Fruit fly (Drosophila melanogaster) ovary, adult (tissue): Measurements from ENCODE around the gene CG14932.

Experiments used
- CG17801 ChIP-seq: fragments of 200-800 bp; optimal IDR thresholded peaks from 2 replicates; lab custom pipeline; 2019; ENCODE audit warnings: missing biosample characterization, mild to moderate bottlenecking, missing genetic modification characterization, moderate library complexity; ENCODE audit not compliant: partially characterized antibody

Gene CG14932

DNA sequence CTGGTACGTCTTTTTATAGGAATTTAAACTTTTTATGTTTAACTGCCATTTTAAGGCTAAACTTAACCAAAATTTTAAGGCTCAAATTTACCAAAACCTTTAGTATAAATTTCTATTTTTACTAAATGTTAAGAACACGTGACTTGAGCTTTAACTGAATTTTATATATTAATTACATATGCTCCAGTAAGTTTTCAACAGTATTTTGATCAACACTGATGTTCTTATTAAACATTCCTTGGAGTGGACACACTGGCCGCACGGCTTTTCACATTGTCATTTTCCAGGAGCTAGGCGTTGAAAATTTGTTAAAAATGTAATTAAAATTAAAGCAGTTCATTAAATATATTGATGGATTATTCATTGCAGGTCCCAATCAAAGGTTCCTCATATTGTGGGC lies at the start of gene CG14932:
CG14932 (plus strand) TSS at position 230 of the 400 bp plus-strand sequence.
- no peak for TF ChIP-seq CG17801 (GFP tag; lab: Kevin White, UChicago)

- TF ChIP-seq CG17801 (GFP tag; lab: Kevin White, UChicago): no peak
Observed at dm6 chr2L:11740595-11740994, 49.1 kb upstream of the CG14932 start.

- no peak for TF ChIP-seq CG17801 (GFP tag; lab: Kevin White, UChicago)
Observed at dm6 chr2L:11753455-11753854, 36.3 kb upstream of the CG14932 start, which contains the start of gene CG42470. TSS of gene CG42470 (minus strand) at chr2L:11753555.

- no peak for TF ChIP-seq CG17801 (GFP tag; lab: Kevin White, UChicago)
Observed at dm6 chr2L:11753922-11754321, 35.8 kb upstream of the CG14932 start, which contains the start of gene CG42471. TSS of gene CG42471 (minus strand) at chr2L:11754022.

DNA sequence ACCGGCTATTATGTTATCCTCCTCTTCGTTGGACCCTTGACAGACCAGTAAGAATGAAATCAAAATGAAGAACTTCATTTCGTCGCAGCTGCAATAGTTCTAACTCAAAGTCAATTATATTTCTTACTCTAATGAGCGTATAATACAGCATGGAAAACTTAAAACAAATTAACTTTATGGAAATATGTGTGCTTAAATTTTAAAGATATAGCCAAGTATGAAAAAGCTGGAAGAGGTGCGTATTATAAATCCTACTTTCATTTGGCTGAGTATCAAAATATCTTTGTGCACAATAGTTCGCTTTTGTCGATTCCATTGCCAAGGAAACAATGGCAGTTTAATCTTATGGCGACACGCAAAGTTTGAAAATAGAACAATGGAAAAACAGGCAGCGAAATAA lies 35.3 kb upstream of the CG14932 start, which contains the start of gene Sfp33A1:
Sfp33A1 (minus strand) TSS at position 101 of the 400 bp plus-strand sequence.
- no peak for TF ChIP-seq CG17801 (GFP tag; lab: Kevin White, UChicago)

- TF ChIP-seq CG17801 (GFP tag; lab: Kevin White, UChicago): no peak
Observed at dm6 chr2L:11788034-11788433, 1.7 kb upstream of the CG14932 start, which contains the start of gene CG14931. TSS of gene CG14931 (plus strand) at chr2L:11788334.

DNA sequence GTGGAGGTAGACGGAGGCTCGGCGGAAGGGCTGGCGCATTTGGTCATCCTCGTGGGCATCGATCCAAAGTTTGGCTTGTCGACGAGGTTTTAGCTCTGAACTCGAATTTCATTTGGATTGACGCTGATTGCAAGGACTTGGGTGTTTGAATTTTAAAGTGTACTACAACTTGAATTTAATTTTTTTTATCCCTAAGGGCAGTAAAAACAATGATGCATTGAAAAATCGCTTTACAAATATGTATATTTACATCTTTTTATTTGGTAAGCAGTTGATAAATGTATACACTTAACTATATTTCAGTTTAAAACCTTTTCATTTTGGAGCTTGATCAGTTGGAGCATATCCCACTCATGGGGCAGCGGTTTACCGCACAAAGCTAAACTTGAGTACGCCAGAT lies 2.5 kb downstream of the CG14932 start, which contains the start of gene Tsp33B:
Tsp33B (minus strand) TSS at position 101 of the 400 bp plus-strand sequence.
- TF ChIP-seq CG17801 (GFP tag; lab: Kevin White, UChicago): no peak

- no peak for TF ChIP-seq CG17801 (GFP tag; lab: Kevin White, UChicago)
Observed at dm6 chr2L:11793986-11794385, 4.3 kb downstream of the CG14932 start, which contains the start of gene CG14937. TSS of gene CG14937 (minus strand) at chr2L:11794086.

DNA sequence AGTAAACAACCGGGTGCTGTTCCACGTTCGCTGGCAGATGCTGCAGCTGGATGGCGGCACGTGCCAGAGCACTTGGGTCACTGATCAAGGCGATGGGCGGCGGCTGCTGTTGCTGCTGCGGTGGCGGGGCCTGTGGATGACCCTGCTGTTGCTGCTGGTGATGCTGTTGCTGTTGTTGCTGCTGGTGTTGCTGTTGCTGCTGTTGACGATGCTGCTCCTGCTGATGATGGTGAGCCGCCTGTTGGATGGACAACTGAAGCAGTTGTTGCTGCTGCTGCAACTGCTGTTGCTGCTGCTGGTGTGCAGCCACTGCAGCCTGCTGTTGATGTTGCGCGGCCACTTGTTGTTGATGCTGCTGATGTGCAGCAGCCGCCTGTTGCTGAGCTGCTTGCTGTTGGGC lies 7.4 kb downstream of the CG14932 start:
- TF ChIP-seq CG17801 (GFP tag; lab: Kevin White, UChicago): no peak

DNA sequence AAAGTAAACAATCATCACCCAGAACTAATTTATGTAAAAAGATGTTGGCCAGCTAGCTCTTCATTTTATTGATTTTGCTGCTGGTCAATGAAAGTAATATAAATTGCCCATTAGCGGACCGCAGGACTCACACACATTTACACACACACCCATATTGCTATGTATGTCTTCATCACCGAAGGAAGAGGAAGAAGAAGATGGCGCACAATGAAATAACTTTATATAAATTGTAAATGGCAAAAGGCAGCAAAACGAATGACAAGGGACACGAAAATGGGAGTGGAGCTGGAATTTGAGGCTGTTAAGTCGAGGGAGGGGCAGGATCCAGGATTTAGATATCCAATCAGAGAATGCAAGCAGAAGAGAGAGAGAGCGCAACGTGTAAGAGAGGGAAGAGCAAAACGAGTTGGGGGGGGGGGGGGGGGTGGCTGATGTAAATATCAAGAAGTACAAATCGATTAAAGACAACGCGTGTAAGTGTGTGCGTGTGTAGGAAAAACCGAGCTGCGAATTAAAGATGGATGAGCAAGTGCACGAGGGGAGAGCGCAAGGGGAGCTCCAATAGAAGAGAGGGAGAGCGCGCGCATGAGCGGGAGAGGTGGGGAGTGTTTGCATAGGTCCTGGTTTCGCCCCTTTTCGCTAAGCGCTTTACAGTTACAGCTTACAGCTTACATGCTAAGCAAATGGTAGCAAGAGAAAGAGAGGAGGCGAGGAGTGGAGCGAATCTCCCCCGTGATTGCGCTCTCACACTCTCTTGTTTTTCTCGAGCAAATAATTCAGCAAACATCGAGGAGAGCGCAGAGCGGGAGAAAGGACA lies 14.7 kb downstream of the CG14932 start:
- no peak for TF ChIP-seq CG17801 (GFP tag; lab: Kevin White, UChicago)

DNA sequence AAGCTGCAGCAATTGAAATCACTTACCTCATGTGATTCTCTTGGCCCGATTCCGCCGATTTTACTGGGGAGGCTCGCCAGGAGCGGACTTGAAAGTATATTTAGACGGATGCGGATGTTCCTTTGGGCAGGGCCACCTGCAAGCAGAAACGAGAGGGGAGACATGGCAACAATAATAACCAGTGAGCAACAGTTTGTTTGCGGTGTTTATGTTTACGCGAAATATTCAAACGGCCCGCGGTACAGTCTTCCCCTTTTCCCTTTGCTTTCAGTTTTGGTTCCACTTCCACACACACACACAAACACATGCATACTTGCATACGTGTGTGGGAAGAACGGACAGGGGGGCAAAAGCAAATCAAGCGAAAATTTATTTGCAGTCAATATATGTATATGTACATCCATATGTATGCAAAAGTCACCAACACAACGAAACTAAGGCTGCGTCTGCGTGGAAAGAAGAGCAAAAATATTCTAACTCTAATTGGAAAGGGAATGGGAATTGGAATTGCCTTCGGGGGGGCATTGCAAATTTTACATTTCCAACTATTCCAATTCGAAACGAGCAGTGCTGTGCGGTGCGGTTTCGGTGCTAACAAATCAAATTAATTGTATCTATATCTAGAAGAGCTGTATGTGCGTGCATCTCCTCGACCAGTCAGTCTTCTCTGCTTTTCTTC lies 16.4 kb downstream of the CG14932 start:
- no peak for TF ChIP-seq CG17801 (GFP tag; lab: Kevin White, UChicago)

DNA sequence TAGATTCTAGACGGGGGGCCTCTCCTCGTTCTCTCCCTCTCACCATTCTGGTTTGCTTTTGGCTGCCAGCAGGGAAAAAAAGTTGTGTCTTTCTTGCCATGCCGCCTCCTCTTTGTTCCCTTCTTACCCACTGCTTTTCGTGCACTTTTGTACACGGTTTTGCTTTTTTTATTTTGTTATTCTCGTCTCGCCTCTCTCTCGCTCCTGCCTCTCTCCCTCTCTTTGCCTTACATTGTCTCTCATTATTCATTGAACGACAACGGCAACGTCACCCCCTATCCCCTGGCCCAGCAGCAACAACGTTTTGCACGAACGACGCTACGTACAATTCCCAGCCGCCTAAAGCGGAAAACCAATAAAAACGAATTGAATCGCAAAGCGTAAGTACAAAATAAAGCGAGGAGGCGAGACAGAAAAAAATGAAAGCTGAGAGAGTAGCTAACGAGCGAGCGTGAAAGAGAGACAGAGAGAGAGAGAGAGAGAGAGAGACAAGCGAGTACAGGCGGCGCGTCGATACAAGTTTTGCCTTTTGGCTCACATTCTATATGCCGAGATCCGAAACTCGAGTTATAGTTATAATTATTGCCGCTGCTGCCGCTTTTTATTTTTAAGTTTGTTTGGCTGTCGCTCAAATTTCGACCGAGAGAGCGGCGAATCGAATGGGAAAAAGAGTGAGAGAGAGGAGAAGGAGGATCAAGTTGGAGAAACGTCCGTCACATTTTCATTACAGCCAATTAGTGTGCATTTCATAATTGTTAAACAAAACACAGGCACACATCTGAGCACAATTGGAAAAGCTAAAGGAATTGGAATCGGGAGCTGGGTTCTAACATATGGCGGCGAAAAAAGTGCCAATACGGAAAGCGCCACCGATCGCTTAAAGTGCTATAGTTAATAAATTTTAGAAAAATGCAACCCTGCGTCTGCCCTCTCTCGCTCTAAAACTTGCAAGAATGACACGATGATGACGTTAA lies 17.3 kb downstream of the CG14932 start:
- TF ChIP-seq CG17801 (GFP tag; lab: Kevin White, UChicago): peak; percentile 51

DNA sequence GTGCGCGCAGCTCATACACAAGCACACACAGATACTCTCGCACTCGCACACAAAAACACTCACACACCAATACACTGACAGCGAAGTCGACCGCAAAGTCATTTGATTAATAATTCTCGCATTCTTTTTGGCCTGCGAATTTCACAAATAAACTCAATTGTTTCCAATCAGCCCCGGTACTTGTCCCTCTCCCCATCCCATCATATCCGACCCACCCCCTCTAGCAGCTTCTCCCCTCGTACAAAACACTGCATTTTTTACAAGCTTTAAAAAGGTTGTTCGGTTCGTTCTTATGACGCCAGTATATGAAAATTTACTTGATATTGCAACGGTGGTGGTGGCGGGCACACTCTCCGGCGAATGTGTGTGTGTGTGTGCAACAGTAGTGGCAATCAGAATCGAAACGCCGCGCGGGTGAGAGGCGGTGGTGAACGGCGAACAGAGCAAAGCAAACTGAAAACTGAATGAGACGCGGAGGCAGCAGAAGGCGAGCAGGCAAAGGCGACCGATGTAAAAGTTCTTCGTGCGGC lies 18.0 kb downstream of the CG14932 start:
- TF ChIP-seq CG17801 (GFP tag; lab: Kevin White, UChicago): peak; percentile 48

- TF ChIP-seq CG17801 (GFP tag; lab: Kevin White, UChicago): no peak
Observed at dm6 chr2L:11808327-11808701, 18.6 kb downstream of the CG14932 start.
